Worm (Caenorhabditis elegans) whole organism, late embryonic: ENCODE measurements around the gene Y43F8C.9.

ENCODE experiments used
- ceh-30 ChIP-seq: fragments of 150-350 bp; optimal IDR thresholded peaks from 2 replicates; lab custom pipeline; 2014; ENCODE audit warnings: missing biosample characterization, missing genetic modification characterization
- dve-1 ChIP-seq: sonication (generic microtip); optimal IDR thresholded peaks from 2 replicates; lab custom pipeline; 2017; ENCODE audit warnings: antibody characterized with exemption, mild to moderate bottlenecking, missing genetic modification characterization, missing compliant biosample characterization
- eyg-1 ChIP-seq: sonication (generic microtip); optimal IDR thresholded peaks from 2 replicates; lab custom pipeline; 2016; ENCODE audit warnings: missing genotype, missing genetic modification characterization, missing compliant biosample characterization
- nhr-232 ChIP-seq: sonication (generic microtip); optimal IDR thresholded peaks from 2 replicates; lab custom pipeline; 2016; ENCODE audit warnings: missing genetic modification characterization, missing compliant biosample characterization
- pag-3 ChIP-seq: sonication (generic microtip); optimal IDR thresholded peaks from 2 replicates; lab custom pipeline; 2016; ENCODE audit warnings: missing compliant biosample characterization, missing genetic modification characterization, borderline replicate concordance
- pqm-1 ChIP-seq: sonication (generic microtip); optimal IDR thresholded peaks from 2 replicates; lab custom pipeline; 2016; ENCODE audit warnings: missing genetic modification characterization, missing compliant biosample characterization

The Y43F8C.9 gene

DNA sequence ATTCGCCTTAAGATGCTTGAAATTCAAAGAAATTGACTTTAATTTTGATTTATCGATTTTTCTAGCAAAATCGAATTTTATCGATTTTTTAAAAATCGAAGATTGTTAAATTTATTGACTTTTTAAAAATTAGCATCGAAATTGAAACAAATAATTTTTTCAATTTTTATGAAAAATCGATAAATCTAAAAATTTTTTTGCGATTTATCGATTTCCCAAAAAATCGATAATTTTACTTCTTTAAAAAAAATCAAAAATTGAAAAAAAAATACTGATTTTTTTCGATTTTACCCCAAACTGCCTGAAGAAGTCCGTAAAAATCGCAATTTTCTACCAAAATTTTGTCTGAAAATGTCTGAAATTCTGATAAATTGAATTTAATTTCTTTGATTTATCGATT lies 46.0 kb downstream of the Y43F8C.9 start:
- TF ChIP-seq ceh-30 (tag; lab: Kevin White, UChicago) (no peak), nhr-232 (tag; lab: Kevin White, UChicago) (no peak), eyg-1 (no peak), pqm-1 (tag; lab: Kevin White, UChicago) (no peak), pag-3 (tag; lab: Kevin White, UChicago) (no peak), dve-1 (no peak)
